Worm (Caenorhabditis elegans) whole organism, young adult: Measurements from ENCODE around the gene R186.8.

Source experiments
- B0261.1 ChIP-seq: sonication (generic microtip); optimal IDR thresholded peaks from 2 replicates; lab custom pipeline; 2016; ENCODE audit warnings: mild to moderate bottlenecking, missing genetic modification characterization, moderate library complexity, missing compliant biosample characterization
- D2030.7 ChIP-seq: fragments of 200-800 bp; sonication (Bioruptor generic); IDR thresholded peaks from 2 replicates; pipeline ENCODE4 v1.3.6; 2022; ENCODE audit warnings: missing genetic modification reagents, missing genetic modification characterization, missing compliant biosample characterization
- F22D6.2 ChIP-seq: sonication (generic microtip); optimal IDR thresholded peaks from 2 replicates; lab custom pipeline; 2016; ENCODE audit warnings: mild to moderate bottlenecking, missing genetic modification characterization, missing compliant biosample characterization
- F49E8.2 ChIP-seq: sonication (generic microtip); optimal IDR thresholded peaks from 3 replicates; lab custom pipeline; 2017; ENCODE audit warnings: missing genetic modification characterization, mild to moderate bottlenecking, missing compliant biosample characterization, antibody characterized with exemption, moderate library complexity; ENCODE audit not compliant: insufficient read depth
- K11D2.4 ChIP-seq: fragments of 200-800 bp; sonication (Bioruptor generic); IDR thresholded peaks from 2 replicates; pipeline ENCODE4 v1.3.6; 2022; ENCODE audit warnings: missing genetic modification reagents, missing genetic modification characterization, missing compliant biosample characterization
- T07F8.4 ChIP-seq: sonication (generic microtip); optimal IDR thresholded peaks from 2 replicates; lab custom pipeline; 2016; ENCODE audit warnings: mild to moderate bottlenecking, missing genetic modification characterization, moderate library complexity, missing compliant biosample characterization
- Y53G8AR.9 ChIP-seq: fragments of 200-800 bp; sonication (Bioruptor generic); conservative IDR thresholded peaks from 2 replicates; pipeline ENCODE4 v1.3.6; 2022; ENCODE audit warnings: missing genetic modification reagents, missing genetic modification characterization, missing compliant biosample characterization
- Y67H2A.10 ChIP-seq: fragments of 200-800 bp; sonication (Bioruptor generic); conservative IDR thresholded peaks from 2 replicates; pipeline ENCODE4 v1.3.6; 2022; ENCODE audit warnings: missing genetic modification reagents, missing genetic modification characterization, missing compliant biosample characterization
- Y79H2A.3 ChIP-seq: fragments of 200-800 bp; sonication (Bioruptor generic); conservative IDR thresholded peaks from 2 replicates; pipeline ENCODE4 v1.3.6; 2022; ENCODE audit warnings: missing genetic modification reagents, missing genetic modification characterization, missing compliant biosample characterization
- Y95B8A.8 ChIP-seq: fragments of 200-800 bp; sonication (Bioruptor generic); IDR thresholded peaks from 2 replicates; pipeline ENCODE4 v1.3.6; 2022; ENCODE audit warnings: missing genetic modification reagents, missing genetic modification characterization, missing compliant biosample characterization
- akir-1 ChIP-seq: fragments of 200-800 bp; sonication (Bioruptor generic); optimal IDR thresholded peaks from 2 replicates; lab custom pipeline; 2018; ENCODE audit warnings: mild to moderate bottlenecking, missing genetic modification characterization, moderate library complexity, missing compliant biosample characterization
- attf-5 ChIP-seq: fragments of 200-800 bp; sonication (Bioruptor generic); optimal IDR thresholded peaks from 2 replicates; lab custom pipeline; 2018; ENCODE audit warnings: mild to moderate bottlenecking, missing genetic modification characterization, missing compliant biosample characterization
- ceh-27 ChIP-seq: fragments of 200-800 bp; sonication (Bioruptor generic); optimal IDR thresholded peaks from 2 replicates; lab custom pipeline; 2018; ENCODE audit warnings: mild to moderate bottlenecking, missing genetic modification characterization, moderate library complexity, missing compliant biosample characterization
- dpff-1 ChIP-seq: sonication (generic microtip); optimal IDR thresholded peaks from 2 replicates; lab custom pipeline; 2017; ENCODE audit warnings: mild to moderate bottlenecking, missing genetic modification characterization, missing compliant biosample characterization
- dpl-1 ChIP-seq: fragments of 150-350 bp; optimal IDR thresholded peaks from 2 replicates; lab custom pipeline; 2014; ENCODE audit warnings: missing biosample characterization, missing genetic modification reagents, missing genetic modification characterization
- egl-18 ChIP-seq: fragments of 200-800 bp; sonication (Bioruptor generic); IDR thresholded peaks from 2 replicates; pipeline ENCODE4 v1.3.6; 2022; ENCODE audit warnings: missing genetic modification reagents, missing genetic modification characterization, missing compliant biosample characterization
- egl-44 ChIP-seq: fragments of 200-800 bp; sonication (Bioruptor generic); IDR thresholded peaks from 2 replicates; pipeline ENCODE4 v1.3.6; 2022; ENCODE audit warnings: missing genetic modification reagents, missing genetic modification characterization, missing compliant biosample characterization
- ekl-4 ChIP-seq: fragments of 200-800 bp; sonication (Bioruptor generic); IDR thresholded peaks from 2 replicates; pipeline ENCODE4 v1.3.6; 2022; ENCODE audit warnings: missing genetic modification reagents, missing genetic modification characterization, missing compliant biosample characterization
- hmg-20 ChIP-seq: fragments of 200-800 bp; sonication (Bioruptor generic); IDR thresholded peaks from 2 replicates; pipeline ENCODE4 v1.3.6; 2022; ENCODE audit warnings: missing genetic modification reagents, missing genetic modification characterization, missing compliant biosample characterization
- hsf-1 ChIP-seq: fragments of 200-800 bp; sonication (Bioruptor generic); IDR thresholded peaks from 2 replicates; pipeline ENCODE4 v1.3.6; 2022; ENCODE audit warnings: missing genetic modification reagents, missing genetic modification characterization, missing compliant biosample characterization
- let-607 ChIP-seq, 2 experiments: fragments of 200-800 bp in 1 of 2; sonication (Bioruptor generic) in 1 of 2; sonication (generic microtip) in 1 of 2; optimal IDR thresholded peaks; 2 replicates each; lab custom pipeline; 2016 to 2018; ENCODE audit warnings: mild to moderate bottlenecking in 2 of 2, missing compliant biosample characterization in 2 of 2, missing genetic modification characterization in 2 of 2, moderate library complexity in 2 of 2, missing genotype in 1 of 2
- lin-26 ChIP-seq: fragments of 200-800 bp; sonication (Bioruptor generic); IDR thresholded peaks from 2 replicates; pipeline ENCODE4 v1.3.6; 2022; ENCODE audit warnings: missing genetic modification reagents, missing genetic modification characterization, missing compliant biosample characterization
- lin-35 ChIP-seq, 3 experiments: fragments of 150-350 bp in 2 of 3; sonication (generic microtip) in 1 of 3; optimal IDR thresholded peaks; 2 replicates each; lab custom pipeline; 2014 to 2018; ENCODE audit warnings: missing biosample characterization in 3 of 3, missing genetic modification characterization in 3 of 3, missing genetic modification reagents in 3 of 3
- lsy-27 ChIP-seq: sonication (generic microtip); optimal IDR thresholded peaks from 2 replicates; lab custom pipeline; 2017; ENCODE audit warnings: missing genetic modification characterization, mild to moderate bottlenecking, missing compliant biosample characterization, antibody characterized with exemption, missing genotype, borderline replicate concordance; ENCODE audit not compliant: insufficient read depth
- madf-8 ChIP-seq: fragments of 200-800 bp; sonication (Bioruptor generic); conservative IDR thresholded peaks from 2 replicates; pipeline ENCODE4 v1.3.6; 2022; ENCODE audit warnings: missing genetic modification reagents, missing genetic modification characterization, missing compliant biosample characterization
- nfya-1 ChIP-seq: sonication (generic microtip); optimal IDR thresholded peaks from 2 replicates; lab custom pipeline; 2017; ENCODE audit warnings: antibody characterized with exemption, missing compliant biosample characterization, missing genetic modification characterization, borderline replicate concordance; ENCODE audit not compliant: insufficient read depth
- rcor-1 ChIP-seq: fragments of 200-800 bp; sonication (Bioruptor generic); IDR thresholded peaks from 2 replicates; pipeline ENCODE4 v1.3.6; 2022; ENCODE audit warnings: missing genetic modification reagents, missing genetic modification characterization, missing compliant biosample characterization
- rec-8 ChIP-seq, 2 experiments: sonication (generic microtip); optimal IDR thresholded peaks; 2 replicates each; lab custom pipeline; 2016; ENCODE audit warnings: mild to moderate bottlenecking in 2 of 2, missing genetic modification characterization in 2 of 2, missing genetic modification reagents in 2 of 2, missing genotype in 2 of 2, missing biosample characterization in 1 of 2, missing compliant biosample characterization in 1 of 2, moderate library complexity in 1 of 2
- snpc-1.1 ChIP-seq: sonication (generic microtip); optimal IDR thresholded peaks from 2 replicates; lab custom pipeline; 2017; ENCODE audit warnings: missing genetic modification characterization, mild to moderate bottlenecking, missing compliant biosample characterization, antibody characterized with exemption, moderate library complexity, missing genotype, missing genetic modification reagents; ENCODE audit not compliant: insufficient read depth
- somi-1 ChIP-seq: fragments of 200-800 bp; sonication (Bioruptor generic); optimal IDR thresholded peaks from 2 replicates; lab custom pipeline; 2018; ENCODE audit warnings: mild to moderate bottlenecking, missing genetic modification characterization, missing compliant biosample characterization
- sptf-2 ChIP-seq: fragments of 200-800 bp; sonication (Bioruptor generic); optimal IDR thresholded peaks from 2 replicates; lab custom pipeline; 2018; ENCODE audit warnings: mild to moderate bottlenecking, missing genetic modification characterization, missing compliant biosample characterization
- ztf-22 ChIP-seq: fragments of 200-800 bp; sonication (Bioruptor generic); optimal IDR thresholded peaks from 2 replicates; lab custom pipeline; 2018; ENCODE audit warnings: mild to moderate bottlenecking, missing genetic modification characterization, moderate library complexity, missing compliant biosample characterization
- ztf-25 ChIP-seq: fragments of 200-800 bp; sonication (Bioruptor generic); IDR thresholded peaks from 2 replicates; pipeline ENCODE4 v1.3.6; 2022; ENCODE audit warnings: missing genetic modification reagents, missing genetic modification characterization, missing compliant biosample characterization
- ztf-26 ChIP-seq: sonication (generic microtip); optimal IDR thresholded peaks from 2 replicates; lab custom pipeline; 2017; ENCODE audit warnings: missing genetic modification characterization, missing compliant biosample characterization
- ztf-6 ChIP-seq: fragments of 200-800 bp; sonication (Bioruptor generic); IDR thresholded peaks from 2 replicates; pipeline ENCODE4 v1.3.6; 2022; ENCODE audit warnings: missing genetic modification reagents, missing genetic modification characterization, missing compliant biosample characterization

The R186.8 gene

ce11 chrV:12992891-12993290 lies 25.1 kb upstream of the R186.8 start, which contains the start of the genes F15B9.11 and dsl-7:
F15B9.11 (minus strand) TSS chrV:12992895.
dsl-7 (plus strand) TSS chrV:12993150.
- TF ChIP-seq Y79H2A.3 (GFP tag; lab: Robert Waterston, UW) (no peak), hmg-20 (no peak), egl-18 (GFP tag; lab: Robert Waterston, UW) (no peak), Y53G8AR.9 (GFP tag; lab: Robert Waterston, UW) (no peak), F22D6.2 (no peak), ztf-25 (GFP tag; lab: Robert Waterston, UW) (no peak), somi-1 (GFP tag; lab: Kevin White, UChicago) (no peak), ztf-22 (GFP tag; lab: Kevin White, UChicago) (no peak), egl-44 (GFP tag; lab: Robert Waterston, UW) (no peak), rec-8 (tag; optimal IDR thresholded peaks at IDR 0.05; lab: Kevin White, UChicago) (no peak), sptf-2 (GFP tag; lab: Kevin White, UChicago) (no peak), akir-1 (GFP tag; lab: Kevin White, UChicago) (no peak), B0261.1 (tag; lab: Kevin White, UChicago) (no peak), ztf-6 (no peak), rcor-1 (no peak), dpff-1 (tag; lab: Kevin White, UChicago) (no peak), hsf-1 (no peak), F49E8.2 (tag; lab: Kevin White, UChicago) (no peak)

DNA sequence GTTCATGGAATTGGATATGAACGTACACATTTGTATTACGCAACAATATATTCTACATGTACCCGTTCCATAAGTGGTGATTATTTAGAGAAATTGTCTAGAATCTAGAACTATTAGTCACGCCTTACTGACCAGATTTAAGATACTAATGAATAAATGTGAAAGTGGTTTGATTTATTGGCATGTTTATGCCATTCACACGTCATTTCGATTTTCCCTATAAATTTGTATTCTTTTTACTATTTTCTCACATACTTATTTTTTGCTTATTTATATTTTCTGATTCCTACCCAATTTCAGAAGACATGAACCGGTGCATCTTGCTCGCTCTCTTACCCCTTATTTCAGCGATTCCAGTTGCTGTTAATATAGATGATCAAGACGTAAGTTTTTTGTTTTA lies 20.5 kb upstream of the R186.8 start, which contains the start of gene F15B9.8:
Gene F15B9.8, plus strand, starts transcription at position 301 of the 400 bp plus-strand sequence.
- TF ChIP-seq snpc-1.1 (no peak), ztf-25 (GFP tag; lab: Robert Waterston, UW) (no peak), Y67H2A.10 (no peak), ceh-27 (GFP tag; lab: Kevin White, UChicago) (no peak), ztf-26 (tag; lab: Kevin White, UChicago) (no peak), somi-1 (GFP tag; lab: Kevin White, UChicago) (no peak), D2030.7 (GFP tag; lab: Robert Waterston, UW) (no peak), ekl-4 (GFP tag; lab: Robert Waterston, UW) (no peak), sptf-2 (GFP tag; lab: Kevin White, UChicago) (no peak), dpl-1 (GFP tag; lab: Kevin White, UChicago) (no peak), nfya-1 (tag; lab: Kevin White, UChicago) (no peak), lin-26 (GFP tag; lab: Robert Waterston, UW) (no peak), lin-35 (GFP tag; optimal IDR thresholded peaks at IDR 0.05; lab: Kevin White, UChicago) (no peak), egl-18 (GFP tag; lab: Robert Waterston, UW) (no peak), dpff-1 (tag; lab: Kevin White, UChicago) (no peak), Y95B8A.8 (GFP tag; lab: Robert Waterston, UW) (no peak)

ce11 chrV:12987061-12987460 lies 19.3 kb upstream of the R186.8 start, which contains the start of gene shw-3:
shw-3 (minus strand) TSS chrV:12987161.
- TF ChIP-seq sptf-2 (GFP tag; lab: Kevin White, UChicago) (no peak), let-607 (tag; optimal IDR thresholded peaks at IDR 0.05; lab: Kevin White, UChicago) (no peak), T07F8.4 (tag; lab: Kevin White, UChicago) (no peak), ztf-26 (tag; lab: Kevin White, UChicago) (no peak), attf-5 (GFP tag; lab: Kevin White, UChicago) (no peak), ztf-25 (GFP tag; lab: Robert Waterston, UW) (no peak), K11D2.4 (GFP tag; lab: Robert Waterston, UW) (no peak), madf-8 (no peak), lsy-27 (tag; lab: Kevin White, UChicago) (no peak), Y79H2A.3 (GFP tag; lab: Robert Waterston, UW) (no peak)
